Worm (Caenorhabditis elegans) whole organism, L3 larva: ENCODE measurements around the gene metl-5.

Experiments
- R02D3.7 ChIP-seq: fragments of 150-350 bp; optimal IDR thresholded peaks from 2 replicates; lab custom pipeline; 2014; ENCODE audit warnings: missing biosample characterization, missing genetic modification characterization
- aly-2 ChIP-seq: fragments of 150-350 bp; optimal IDR thresholded peaks from 2 replicates; lab custom pipeline; 2014; ENCODE audit warnings: missing biosample characterization, missing genetic modification characterization
- ama-1 ChIP-seq: fragments of 150-350 bp; optimal IDR thresholded peaks from 2 replicates; lab custom pipeline; 2018
- ceh-16 ChIP-seq: sonication (generic microtip); optimal IDR thresholded peaks from 2 replicates; lab custom pipeline; 2017; ENCODE audit warnings: missing biosample characterization, missing genetic modification characterization
- ceh-28 ChIP-seq: fragments of 150-350 bp; optimal IDR thresholded peaks from 2 replicates; lab custom pipeline; 2014; ENCODE audit warnings: missing biosample characterization, missing genetic modification reagents, missing genetic modification characterization
- daf-12 ChIP-seq: fragments of 150-350 bp; optimal IDR thresholded peaks from 2 replicates; lab custom pipeline; 2014; ENCODE audit warnings: missing biosample characterization, missing genetic modification reagents, missing genetic modification characterization
- elt-2 ChIP-seq: sonication (generic microtip); optimal IDR thresholded peaks from 2 replicates; lab custom pipeline; 2016; ENCODE audit warnings: missing genetic modification reagents, mild to moderate bottlenecking, missing genetic modification characterization, missing compliant biosample characterization
- elt-3 ChIP-seq, 3 experiments: fragments of 150-350 bp in 1 of 3; sonication (generic microtip) in 2 of 3; optimal IDR thresholded peaks; 2 replicates in 2 of 3; 4 replicates in 1 of 3; lab custom pipeline; 2014 to 2017; ENCODE audit warnings: missing biosample characterization in 3 of 3, missing genetic modification characterization in 3 of 3
- fkh-10 ChIP-seq: sonication (generic microtip); optimal IDR thresholded peaks from 2 replicates; lab custom pipeline; 2017; ENCODE audit warnings: missing biosample characterization, missing genetic modification reagents, missing genetic modification characterization
- fkh-2 ChIP-seq: fragments of 150-350 bp; optimal IDR thresholded peaks from 2 replicates; lab custom pipeline; 2014; ENCODE audit warnings: missing biosample characterization, missing genetic modification reagents, missing genetic modification characterization
- fos-1 ChIP-seq: fragments of 150-350 bp; optimal IDR thresholded peaks from 2 replicates; lab custom pipeline; 2014; ENCODE audit warnings: missing biosample characterization, missing genetic modification characterization
- hmg-11 ChIP-seq: sonication (generic microtip); optimal IDR thresholded peaks from 2 replicates; lab custom pipeline; 2016; ENCODE audit warnings: missing genetic modification characterization, missing compliant biosample characterization
- jun-1 ChIP-seq: fragments of 150-350 bp; optimal IDR thresholded peaks from 2 replicates; lab custom pipeline; 2014; ENCODE audit warnings: missing biosample characterization, missing genetic modification reagents, missing genetic modification characterization
- lin-15B ChIP-seq: fragments of 150-350 bp; optimal IDR thresholded peaks from 2 replicates; lab custom pipeline; 2014; ENCODE audit warnings: missing biosample characterization, missing genetic modification characterization
- mdl-1 ChIP-seq: fragments of 150-350 bp; optimal IDR thresholded peaks from 2 replicates; lab custom pipeline; 2014; ENCODE audit warnings: missing biosample characterization, missing genetic modification characterization
- nfya-1 ChIP-seq: sonication (generic microtip); optimal IDR thresholded peaks from 2 replicates; lab custom pipeline; 2017; ENCODE audit warnings: missing genetic modification characterization, mild to moderate bottlenecking, missing compliant biosample characterization, antibody characterized with exemption, moderate library complexity; ENCODE audit not compliant: insufficient read depth
- nhr-11 ChIP-seq: fragments of 150-350 bp; optimal IDR thresholded peaks from 2 replicates; lab custom pipeline; 2014; ENCODE audit warnings: missing biosample characterization, missing genetic modification characterization
- nhr-23 ChIP-seq: fragments of 150-350 bp; optimal IDR thresholded peaks from 2 replicates; lab custom pipeline; 2014; ENCODE audit warnings: missing biosample characterization, missing genetic modification reagents, missing genetic modification characterization
- nhr-237 ChIP-seq: fragments of 150-350 bp; optimal IDR thresholded peaks from 2 replicates; lab custom pipeline; 2014; ENCODE audit warnings: missing biosample characterization, missing genetic modification characterization
- nhr-28 ChIP-seq: fragments of 150-350 bp; optimal IDR thresholded peaks from 2 replicates; lab custom pipeline; 2014; ENCODE audit warnings: missing biosample characterization, missing genetic modification characterization
- nhr-43 ChIP-seq: sonication (generic microtip); optimal IDR thresholded peaks from 2 replicates; lab custom pipeline; 2016; ENCODE audit warnings: mild to moderate bottlenecking, missing genetic modification characterization, missing compliant biosample characterization; ENCODE audit not compliant: poor library complexity, severe bottlenecking
- nhr-67 ChIP-seq: fragments of 150-350 bp; optimal IDR thresholded peaks from 2 replicates; lab custom pipeline; 2014; ENCODE audit warnings: missing biosample characterization, missing genetic modification characterization
- nhr-76 ChIP-seq: fragments of 150-350 bp; sonication (generic microtip); optimal IDR thresholded peaks from 5 replicates; lab custom pipeline; 2014; ENCODE audit warnings: missing biosample characterization, missing genetic modification characterization
- pha-4 ChIP-seq: fragments of 150-350 bp; optimal IDR thresholded peaks from 2 replicates; lab custom pipeline; 2014; ENCODE audit warnings: missing biosample characterization, missing genetic modification reagents, missing genetic modification characterization
- pqm-1 ChIP-seq: fragments of 150-350 bp; optimal IDR thresholded peaks from 2 replicates; lab custom pipeline; 2017; ENCODE audit warnings: missing biosample characterization, missing genetic modification characterization, inconsistent platforms
- sea-2 ChIP-seq: fragments of 150-350 bp; sonication (generic microtip); optimal IDR thresholded peaks from 4 replicates; lab custom pipeline; 2014; ENCODE audit warnings: missing biosample characterization, missing genetic modification reagents, missing genetic modification characterization
- skn-1 ChIP-seq: fragments of 150-350 bp; optimal IDR thresholded peaks from 2 replicates; lab custom pipeline; 2014; ENCODE audit warnings: missing biosample characterization, missing genetic modification characterization
- tbx-2 ChIP-seq: sonication (generic microtip); optimal IDR thresholded peaks from 2 replicates; lab custom pipeline; 2016; ENCODE audit warnings: mild to moderate bottlenecking, missing genetic modification characterization, missing compliant biosample characterization
- unc-39 ChIP-seq: sonication (generic microtip); optimal IDR thresholded peaks from 4 replicates; lab custom pipeline; 2017; ENCODE audit warnings: missing biosample characterization, missing genetic modification characterization
- ztf-4 ChIP-seq: fragments of 150-350 bp; optimal IDR thresholded peaks from 2 replicates; lab custom pipeline; 2014; ENCODE audit warnings: missing biosample characterization, missing genetic modification characterization

The metl-5 gene

DNA sequence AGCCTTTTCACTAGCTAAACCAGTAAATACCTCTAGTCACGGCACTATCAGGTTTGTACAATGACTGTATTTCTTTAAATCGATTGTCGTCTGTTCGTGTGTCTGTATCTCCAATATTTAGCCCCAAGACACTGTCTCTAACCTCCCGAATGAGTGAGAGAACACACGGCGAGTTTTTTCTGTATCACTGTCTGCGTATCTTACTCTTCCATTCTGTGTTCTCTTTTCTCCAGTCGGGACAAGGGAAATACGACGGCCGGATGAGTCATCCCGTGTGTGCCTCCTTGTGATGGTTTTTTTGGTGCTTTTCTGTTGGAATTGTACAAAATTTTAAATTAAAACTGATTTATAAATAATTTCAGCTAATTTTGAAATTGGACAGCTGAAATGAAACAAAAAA, 6.8 kb upstream of the metl-5 start (continued):
- TF ChIP-seq unc-39 (tag; lab: Kevin White, UChicago) (no peak), lin-15B (tag; lab: Kevin White, UChicago) (peak; percentile 66), mdl-1 (tag; lab: Kevin White, UChicago) (no peak), aly-2 (tag; lab: Kevin White, UChicago) (no peak), elt-2 (tag; lab: Kevin White, UChicago) (peak; percentile 58), ama-1 (lab: Kevin White, UChicago) (peak; percentile 59), sea-2 (GFP tag; lab: Kevin White, UChicago) (no peak), nfya-1 (tag; lab: Kevin White, UChicago) (peak; percentile 85), ceh-16 (no peak), skn-1 (tag; lab: Kevin White, UChicago) (peak; percentile 62), ceh-28 (tag; lab: Kevin White, UChicago) (peak; percentile 73), jun-1 (peak; percentile 96), R02D3.7 (tag; lab: Kevin White, UChicago) (peak; percentile 42), elt-3 (tag; optimal IDR thresholded peaks at IDR 0.05; lab: Kevin White, UChicago) (peak in 2 of 3 experiments; percentile 8 to 45), pha-4 (tag; lab: Kevin White, UChicago) (peak; percentile 90), nhr-237 (tag; lab: Kevin White, UChicago) (no peak), fkh-10 (GFP tag; lab: Kevin White, UChicago) (no peak), pqm-1 (tag; lab: Kevin White, UChicago) (peak; percentile 74), nhr-43 (tag; lab: Kevin White, UChicago) (peak; percentile 45)

- TF ChIP-seq fos-1 (tag; lab: Kevin White, UChicago) (no peak), elt-2 (tag; lab: Kevin White, UChicago) (peak; percentile 21)
Measured at ce11 chrIII:4796536-4796935, 6.3 kb upstream of the metl-5 start, which contains the start of gene tag-325. TSS of gene tag-325 (plus strand) at chrIII:4796836.

ce11 chrIII:4806345-4806744, 3.5 kb downstream of the metl-5 start:
- TF ChIP-seq elt-2 (tag; lab: Kevin White, UChicago) (no peak), fos-1 (tag; lab: Kevin White, UChicago) (no peak), daf-12 (tag; lab: Kevin White, UChicago) (no peak), nhr-76 (tag; lab: Kevin White, UChicago) (no peak)
- TF ChIP-seq, all 47 proteins: peak for 0

DNA sequence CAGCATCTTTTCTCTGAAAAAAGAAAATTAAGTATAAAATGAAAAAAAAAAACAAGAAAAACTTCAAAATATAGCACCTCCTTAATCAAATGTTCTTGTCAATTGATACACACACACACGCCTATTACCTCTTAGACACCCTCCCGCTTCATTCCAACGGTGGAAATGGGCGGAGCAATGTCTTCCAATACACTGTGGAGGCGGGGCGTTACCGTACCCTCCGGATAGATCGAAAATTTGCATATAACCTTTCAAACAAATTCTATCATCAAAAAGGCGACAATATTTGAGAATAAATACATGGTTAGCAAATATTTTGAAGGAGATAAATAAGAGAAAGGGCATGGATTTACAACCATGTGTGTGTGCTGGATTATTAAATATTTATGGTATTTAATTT, 5.3 kb downstream of the metl-5 start:
- TF ChIP-seq skn-1 (tag; lab: Kevin White, UChicago) (no peak), nfya-1 (tag; lab: Kevin White, UChicago) (peak; percentile 98)

DNA sequence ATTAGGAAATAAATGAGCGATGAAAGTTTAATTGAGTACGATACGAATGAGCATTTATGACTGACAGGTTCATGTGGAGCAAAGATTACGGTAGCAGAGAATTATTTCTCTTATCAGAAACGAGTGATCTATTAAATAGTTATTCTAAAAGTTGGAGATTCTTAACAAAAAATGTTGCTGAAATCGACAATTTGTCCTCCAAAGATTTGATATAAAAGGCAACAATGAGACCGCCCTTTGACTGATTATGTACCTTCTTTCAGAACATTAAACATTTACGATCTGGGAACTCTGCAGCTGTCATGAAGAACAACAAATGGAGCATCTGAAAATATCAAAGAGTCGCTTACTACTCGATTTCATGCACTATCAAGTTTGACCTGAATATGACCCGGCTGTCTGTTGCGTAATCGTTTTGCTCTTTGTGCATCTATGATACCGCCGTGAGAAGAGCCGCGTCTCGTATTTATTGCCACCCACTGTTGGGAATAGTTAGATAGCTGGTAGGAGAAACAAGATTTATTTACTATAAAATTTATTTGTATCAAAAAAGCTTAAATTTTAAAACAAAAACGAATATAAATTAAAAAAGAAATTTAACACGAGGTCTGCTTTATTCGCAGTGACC, 6.8 kb downstream of the metl-5 start, which contains the start of gene pal-1:
Gene pal-1 (minus strand): TSS at position 51 of the 628 bp plus-strand sequence.
- TF ChIP-seq nhr-28 (tag; lab: Kevin White, UChicago) (no peak), fkh-2 (tag; lab: Kevin White, UChicago) (no peak), sea-2 (GFP tag; lab: Kevin White, UChicago) (no peak), ztf-4 (tag; lab: Kevin White, UChicago) (no peak), nhr-11 (tag; lab: Kevin White, UChicago) (no peak), hmg-11 (tag; lab: Kevin White, UChicago) (no peak)

DNA sequence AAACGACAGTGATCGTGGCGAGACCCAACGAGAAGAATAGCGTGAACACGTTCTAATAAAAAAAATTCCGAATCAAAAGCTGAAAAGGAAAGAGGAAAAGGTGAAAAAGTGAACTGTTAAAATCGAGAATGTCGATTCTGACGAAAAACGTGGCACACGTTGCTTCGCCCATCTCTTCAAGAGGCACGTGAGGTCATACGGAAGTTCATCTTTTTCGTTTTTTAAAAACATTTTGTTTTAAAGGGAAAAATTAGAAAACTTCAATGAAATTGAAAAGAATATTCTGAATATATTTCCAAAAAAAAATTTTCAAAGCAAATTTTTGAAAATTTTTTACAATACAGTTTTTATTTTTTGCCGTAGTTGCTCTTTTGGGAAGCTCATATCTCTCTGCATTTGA, 8.4 kb downstream of the metl-5 start, which contains the start of gene C38D4.7:
Gene C38D4.7 (minus strand): TSS at position 101 of the 400 bp plus-strand sequence.
- TF ChIP-seq ceh-16 (no peak), ceh-28 (tag; lab: Kevin White, UChicago) (no peak), tbx-2 (no peak), nhr-23 (tag; lab: Kevin White, UChicago) (no peak), elt-2 (tag; lab: Kevin White, UChicago) (no peak), fkh-2 (tag; lab: Kevin White, UChicago) (no peak), nhr-76 (tag; lab: Kevin White, UChicago) (no peak), sea-2 (GFP tag; lab: Kevin White, UChicago) (no peak), nhr-67 (no peak), fkh-10 (GFP tag; lab: Kevin White, UChicago) (no peak), nfya-1 (tag; lab: Kevin White, UChicago) (no peak), unc-39 (tag; lab: Kevin White, UChicago) (no peak), nhr-237 (tag; lab: Kevin White, UChicago) (no peak), pqm-1 (tag; lab: Kevin White, UChicago) (no peak)
